Fruit fly (Drosophila melanogaster) ovary, adult (tissue): ENCODE measurements around the gene CG17377.

Experiments used
- CG17801 ChIP-seq: fragments of 200-800 bp; optimal IDR thresholded peaks from 2 replicates; lab custom pipeline; 2019; ENCODE audit warnings: missing biosample characterization, mild to moderate bottlenecking, missing genetic modification characterization, moderate library complexity; ENCODE audit not compliant: partially characterized antibody

CG17377 gene

DNA sequence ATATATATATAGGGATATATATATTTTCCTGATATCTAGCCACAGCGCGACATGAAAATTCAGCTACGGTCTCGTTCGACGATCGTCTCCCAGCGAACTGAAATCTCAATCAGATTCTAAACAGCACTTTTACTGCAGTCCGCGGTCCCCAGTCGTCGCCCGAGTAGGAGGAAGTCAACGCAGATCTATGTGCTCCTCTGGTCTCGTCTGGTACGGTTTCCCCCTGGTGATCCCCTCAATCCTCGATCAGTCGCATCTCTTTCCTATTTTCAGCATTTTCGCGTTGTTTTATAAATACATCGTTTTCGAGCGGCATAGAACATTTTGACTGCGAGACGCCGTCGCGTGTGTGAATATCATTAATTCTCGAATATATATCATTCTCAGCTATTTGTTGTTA, 30.0 kb downstream of the CG17377 start, which contains the start of gene LUBEL:
Gene LUBEL (minus strand): TSS at position 101 of the 400 bp plus-strand sequence.
- no peak for TF ChIP-seq CG17801 (GFP tag; lab: Kevin White, UChicago)

DNA sequence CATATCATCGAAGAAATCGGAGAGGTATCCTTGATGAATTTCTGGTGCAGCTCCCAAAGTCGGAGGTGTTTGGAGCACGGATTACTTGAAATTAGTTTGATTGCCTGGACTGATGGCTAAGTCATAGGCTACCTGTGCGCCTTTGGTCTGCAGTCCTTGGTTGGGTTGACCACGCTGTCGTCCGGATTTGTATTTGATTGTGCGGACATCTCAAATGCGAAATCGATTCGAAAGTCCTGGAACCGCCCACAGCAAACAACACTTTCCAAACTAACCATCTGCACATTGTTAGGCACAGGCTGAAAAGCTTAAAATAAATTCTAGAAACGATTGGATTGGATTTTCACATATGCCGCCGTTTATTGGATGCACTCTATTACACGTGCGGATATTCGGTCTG, 43.1 kb downstream of the CG17377 start, which contains the start of gene CG11322:
Gene CG11322 (minus strand): TSS at position 101 of the 400 bp plus-strand sequence.
- TF ChIP-seq CG17801 (GFP tag; lab: Kevin White, UChicago), result no peak
